Worm (Caenorhabditis elegans): ENCODE data around the gene cul-6.

- no peak for TF ChIP-seq ama-1 (optimal IDR thresholded peaks at IDR 0.05)
- no peak for TF ChIP-seq nhr-25 (tag; optimal IDR thresholded peaks at IDR 0.05; ENCODE audit: borderline replicate concordance, insufficient read depth)
- TF ChIP-seq nhr-11 (tag; optimal IDR thresholded peaks at IDR 0.05), result no peak
- TF ChIP-seq daf-19 (GFP tag; conservative IDR thresholded peaks at IDR 0.05), result no peak
- no peak for TF ChIP-seq lin-13 (GFP tag; optimal IDR thresholded peaks at IDR 0.05)
- no peak for TF ChIP-seq ces-1 (GFP tag; optimal IDR thresholded peaks at IDR 0.05)
- no peak for TF ChIP-seq F44E2.7 (GFP tag; IDR thresholded peaks at IDR 0.05)
- no peak for TF ChIP-seq arid-1 (GFP tag; conservative IDR thresholded peaks at IDR 0.05)
- TF ChIP-seq jun-1 (tag; optimal IDR thresholded peaks at IDR 0.05), result no peak
- no peak for TF ChIP-seq nhr-28 (tag; optimal IDR thresholded peaks at IDR 0.05)
- no peak for TF ChIP-seq nhr-10 (tag; optimal IDR thresholded peaks at IDR 0.05)
- TF ChIP-seq php-3 (GFP tag; IDR thresholded peaks at IDR 0.05), result no peak
- no peak for TF ChIP-seq nhr-77 (tag; optimal IDR thresholded peaks at IDR 0.05)
These were observed at the start of gene cul-6 for ce11 chrIV:12590373-12590772.

Measured in whole organism, L4 larva.